Worm (Caenorhabditis elegans): Measurements from ENCODE around the gene M142.5.

M142.5 gene

DNA sequence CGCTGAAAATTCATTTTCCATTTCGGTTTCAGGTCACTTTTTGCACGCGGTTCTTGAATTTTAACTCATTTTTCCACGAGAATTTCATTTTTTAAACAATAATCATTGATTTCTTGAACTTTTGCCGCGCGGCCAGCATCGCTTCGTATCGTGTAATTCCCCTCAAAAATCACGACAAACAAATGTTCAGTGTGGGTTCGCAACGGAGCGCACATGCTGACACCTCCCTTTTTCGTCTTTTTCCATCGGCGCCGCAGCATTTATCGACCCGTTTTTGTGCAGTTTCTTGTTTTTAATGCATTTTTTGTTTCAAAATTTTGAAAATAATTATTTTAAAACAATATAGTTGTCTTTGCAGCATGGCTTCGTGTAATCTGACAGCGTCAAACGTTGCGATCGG is at the start of gene M142.5:
Gene M142.5 (plus strand): TSS at position 352 of the 400 bp plus-strand sequence.
- TF ChIP-seq him-1 (tag; optimal IDR thresholded peaks at IDR 0.05) (no peak), dao-5 (tag; optimal IDR thresholded peaks at IDR 0.05) (no peak), W03F9.2 (tag; optimal IDR thresholded peaks at IDR 0.05) (no peak)

DNA sequence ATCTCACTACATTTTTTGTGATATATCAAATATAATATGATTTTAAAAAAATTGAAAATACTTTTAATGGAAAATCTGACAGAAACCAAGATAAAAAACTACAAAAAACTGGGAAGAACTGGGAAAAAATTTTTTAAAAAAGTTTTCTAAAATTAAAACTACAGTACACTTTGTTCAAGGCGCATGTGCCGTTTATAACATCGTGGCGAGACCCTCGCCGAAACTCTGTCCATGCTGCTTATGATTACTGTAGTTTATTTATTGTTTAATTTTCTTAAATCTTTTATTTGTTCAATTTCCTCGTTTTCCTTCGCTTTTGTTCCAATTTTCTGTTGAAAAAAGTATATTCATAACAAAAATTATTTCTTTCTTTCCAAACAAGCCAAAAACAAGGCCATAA is 49.5 kb upstream of the M142.5 start, which contains the start of gene athp-1:
Gene athp-1 (plus strand): TSS at position 305 of the 400 bp plus-strand sequence.
- peak; percentile 60 for TF ChIP-seq W03F9.2 (tag; optimal IDR thresholded peaks at IDR 0.05)
- no peak for TF ChIP-seq dao-5 (tag; optimal IDR thresholded peaks at IDR 0.05)
- no peak for TF ChIP-seq him-1 (tag; optimal IDR thresholded peaks at IDR 0.05)

DNA sequence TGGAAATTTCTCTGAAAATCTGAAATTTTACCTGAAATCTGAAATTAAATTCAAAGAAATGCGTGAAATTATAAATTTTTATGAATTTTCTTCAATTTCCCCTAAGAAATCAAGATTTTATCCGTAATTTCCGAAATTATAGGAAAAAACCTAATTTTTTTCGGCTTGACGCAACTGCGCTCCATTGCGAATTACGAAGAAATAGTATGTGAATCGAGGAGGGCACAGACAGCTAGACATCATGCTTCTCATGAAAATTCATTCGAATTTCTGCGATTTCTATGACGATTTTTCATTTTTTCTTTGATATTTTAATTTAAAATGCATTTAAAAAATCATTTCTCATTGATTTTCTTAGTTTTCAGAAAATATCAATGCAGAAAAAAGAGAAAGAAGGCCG is 49.0 kb upstream of the M142.5 start:
- TF ChIP-seq dao-5 (tag; optimal IDR thresholded peaks at IDR 0.05) (no peak), W03F9.2 (tag; optimal IDR thresholded peaks at IDR 0.05) (peak; percentile 50)

DNA sequence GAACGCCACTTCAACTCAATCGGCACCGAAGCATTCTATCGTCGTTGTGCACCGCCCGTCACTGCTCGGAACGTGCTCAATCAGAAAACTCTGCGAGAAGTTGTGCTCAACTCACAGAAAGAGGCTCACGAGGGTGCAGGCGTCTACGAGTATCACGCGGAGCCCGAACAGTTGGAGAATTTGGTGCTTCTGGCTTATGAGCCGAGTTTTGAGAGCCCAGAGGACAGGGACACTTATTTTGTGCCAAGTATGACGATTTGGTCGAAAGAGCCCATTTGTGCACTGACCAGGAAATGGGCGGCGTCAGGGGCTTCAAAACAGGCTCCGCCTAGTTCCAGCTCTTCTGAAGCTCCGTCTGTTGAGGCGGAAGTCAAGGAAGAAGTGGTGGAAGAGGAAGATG is 42.2 kb upstream of the M142.5 start:
- TF ChIP-seq him-1 (tag; optimal IDR thresholded peaks at IDR 0.05): no peak
- no peak for TF ChIP-seq dao-5 (tag; optimal IDR thresholded peaks at IDR 0.05)
- TF ChIP-seq W03F9.2 (tag; optimal IDR thresholded peaks at IDR 0.05): no peak

DNA sequence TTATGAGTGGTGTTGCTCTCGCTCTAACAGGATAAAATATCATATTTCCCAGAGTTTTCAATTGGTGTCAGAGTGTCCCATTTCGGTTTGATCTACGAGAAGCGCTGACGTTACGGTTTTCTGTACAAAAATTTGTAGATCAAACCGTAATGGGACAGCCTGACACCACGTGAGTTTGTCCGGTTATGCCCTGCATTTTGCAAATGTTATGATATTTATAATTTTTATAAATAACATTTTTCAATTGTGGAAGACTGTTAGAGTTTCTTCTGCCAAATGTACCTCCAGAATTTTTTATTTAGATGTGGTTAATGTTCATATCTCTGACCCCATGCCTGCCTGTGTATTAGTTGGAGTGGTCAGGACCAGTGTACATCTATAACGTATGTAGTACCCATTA is 36.8 kb upstream of the M142.5 start, which contains the start of gene fbxb-87:
Gene fbxb-87 (plus strand): TSS at position 301 of the 400 bp plus-strand sequence.
- TF ChIP-seq him-1 (tag; optimal IDR thresholded peaks at IDR 0.05): no peak
- TF ChIP-seq dao-5 (tag; optimal IDR thresholded peaks at IDR 0.05): no peak
- TF ChIP-seq W03F9.2 (tag; optimal IDR thresholded peaks at IDR 0.05): no peak

DNA sequence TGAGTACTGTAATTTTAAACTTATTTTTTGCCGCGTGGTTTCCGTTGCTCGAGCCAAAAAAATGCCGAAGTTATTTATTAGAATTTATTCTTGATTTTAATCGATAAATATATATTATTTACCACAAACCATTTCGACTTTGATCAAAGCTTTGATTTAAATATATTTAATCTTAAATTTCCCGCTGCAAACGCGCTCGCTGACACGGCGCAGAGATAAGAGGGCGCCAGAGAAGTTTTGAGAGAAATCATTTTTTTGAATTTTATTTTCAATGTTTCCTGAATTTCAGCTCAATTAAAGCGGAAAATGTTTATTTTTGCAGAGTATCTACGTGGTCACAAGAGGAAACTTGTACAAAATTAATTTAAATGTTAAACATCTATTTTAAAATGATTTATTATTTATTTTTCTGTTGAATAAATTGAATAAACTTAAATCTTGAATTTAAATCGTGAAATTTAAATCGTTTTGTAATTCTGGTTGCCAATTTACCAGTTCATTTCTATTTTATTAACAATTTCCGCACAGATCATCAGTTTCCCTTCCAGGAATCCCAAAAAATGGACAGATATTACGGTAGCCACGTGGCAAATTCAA is 35.1 kb upstream of the M142.5 start, which contains the start of gene com-1:
Gene com-1 (plus strand): TSS at position 547 of the 597 bp plus-strand sequence.
- TF ChIP-seq dao-5 (tag; optimal IDR thresholded peaks at IDR 0.05) (no peak), W03F9.2 (tag; optimal IDR thresholded peaks at IDR 0.05) (peak; percentile 38)

DNA sequence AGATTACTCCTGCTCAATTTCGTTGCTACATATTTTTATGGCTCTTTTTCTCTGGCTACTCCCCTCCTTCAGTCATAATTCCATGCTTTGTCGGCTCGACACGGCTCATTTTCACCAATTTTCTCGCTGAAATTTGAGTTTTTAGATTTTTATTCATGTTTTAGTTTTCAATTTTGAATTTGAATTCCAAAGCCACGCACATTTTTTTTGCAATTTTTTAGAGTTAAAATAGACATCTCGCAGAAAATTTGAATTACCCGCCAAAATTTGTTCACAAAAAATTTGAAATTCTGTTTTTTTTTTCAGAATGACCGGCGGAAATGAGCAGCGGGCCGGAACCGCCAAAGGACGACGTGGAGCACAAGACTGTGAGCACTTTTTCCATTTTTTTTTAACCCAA is 28.7 kb upstream of the M142.5 start, which contains the start of gene unc-119:
Gene unc-119 (plus strand): TSS at position 301 of the 400 bp plus-strand sequence.
- TF ChIP-seq dao-5 (tag; optimal IDR thresholded peaks at IDR 0.05): no peak
- no peak for TF ChIP-seq W03F9.2 (tag; optimal IDR thresholded peaks at IDR 0.05)
- no peak for TF ChIP-seq him-1 (tag; optimal IDR thresholded peaks at IDR 0.05)

DNA sequence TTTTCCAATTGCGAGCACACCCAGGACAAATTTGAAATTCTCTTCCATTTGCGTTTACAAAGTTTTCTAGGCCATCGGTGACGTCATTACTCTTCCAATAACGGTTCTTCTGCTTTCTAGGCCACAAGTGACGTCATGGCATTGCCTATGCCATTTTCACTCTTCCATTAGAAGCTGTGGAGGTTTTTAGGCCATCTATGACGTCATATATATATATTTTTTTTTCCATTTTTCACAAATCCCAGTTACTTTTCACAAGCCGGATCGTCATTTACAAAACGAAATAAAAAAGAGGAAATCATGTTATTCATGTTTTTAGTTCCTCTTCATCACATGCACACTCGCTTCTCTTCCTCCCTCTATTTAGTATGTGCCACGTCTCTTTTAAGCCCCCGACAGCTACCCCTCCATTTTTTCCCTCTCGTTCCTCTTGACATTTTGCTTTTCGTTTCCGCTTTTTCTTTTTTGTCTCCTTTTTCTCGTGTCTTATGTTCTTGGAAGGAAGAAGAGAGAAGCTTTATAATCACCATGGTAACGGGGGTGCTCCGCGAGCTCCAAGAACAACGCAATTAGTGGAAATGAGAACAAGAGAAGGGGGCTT is 27.9 kb upstream of the M142.5 start:
- TF ChIP-seq W03F9.2 (tag; optimal IDR thresholded peaks at IDR 0.05) (no peak), him-1 (tag; optimal IDR thresholded peaks at IDR 0.05) (no peak), dao-5 (tag; optimal IDR thresholded peaks at IDR 0.05) (no peak)

DNA sequence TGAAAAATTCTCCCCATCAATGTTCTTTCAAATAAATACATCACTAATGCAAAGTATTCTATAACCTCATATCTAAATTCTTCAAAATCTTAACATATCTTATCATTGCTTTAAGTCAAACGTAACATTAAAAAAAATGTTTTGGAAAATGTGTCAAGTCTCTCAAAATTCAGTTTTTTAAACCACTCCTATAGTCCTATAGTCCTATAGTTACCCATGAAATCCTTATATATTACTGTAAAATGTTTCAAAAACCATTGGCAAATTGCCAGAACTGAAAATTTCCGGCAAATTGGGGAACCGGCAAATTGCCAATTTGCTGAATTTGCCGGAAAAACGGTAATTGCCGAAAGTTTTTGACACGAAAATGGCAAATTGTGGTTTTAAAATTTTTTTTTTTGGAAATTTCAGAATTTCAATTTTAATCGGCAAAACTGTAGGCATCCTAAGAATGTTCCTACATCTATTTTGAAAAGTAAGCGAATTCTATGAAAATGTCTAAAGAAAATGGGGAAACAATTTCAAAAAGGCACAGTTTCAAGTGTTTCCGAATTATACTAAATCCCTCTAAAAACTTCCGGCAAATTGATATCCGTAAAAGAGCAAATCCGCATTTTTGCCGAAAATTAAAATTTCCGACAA is 26.6 kb upstream of the M142.5 start:
- no peak for TF ChIP-seq dao-5 (tag; optimal IDR thresholded peaks at IDR 0.05)

DNA sequence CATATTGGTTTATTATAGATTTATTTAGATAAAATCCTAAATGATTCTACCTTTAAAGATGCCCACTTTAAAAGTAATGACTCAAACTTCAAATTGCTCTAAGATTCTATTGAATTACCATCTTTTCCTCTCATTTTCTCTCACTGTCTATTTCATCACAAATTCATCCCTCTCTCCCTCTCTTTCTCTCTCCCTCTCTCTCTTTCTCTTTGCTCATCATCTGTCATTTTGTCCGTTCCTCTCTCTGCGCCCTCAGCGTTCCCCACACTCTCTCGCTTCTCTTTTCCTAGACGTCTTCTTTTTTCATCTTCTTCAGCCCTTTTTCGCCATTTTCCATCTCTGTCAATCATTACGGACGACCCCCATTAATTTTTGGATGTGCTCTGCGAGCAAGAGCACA is 25.9 kb upstream of the M142.5 start:
- no peak for TF ChIP-seq him-1 (tag; optimal IDR thresholded peaks at IDR 0.05)
- TF ChIP-seq dao-5 (tag; optimal IDR thresholded peaks at IDR 0.05): no peak
- TF ChIP-seq W03F9.2 (tag; optimal IDR thresholded peaks at IDR 0.05): no peak

DNA sequence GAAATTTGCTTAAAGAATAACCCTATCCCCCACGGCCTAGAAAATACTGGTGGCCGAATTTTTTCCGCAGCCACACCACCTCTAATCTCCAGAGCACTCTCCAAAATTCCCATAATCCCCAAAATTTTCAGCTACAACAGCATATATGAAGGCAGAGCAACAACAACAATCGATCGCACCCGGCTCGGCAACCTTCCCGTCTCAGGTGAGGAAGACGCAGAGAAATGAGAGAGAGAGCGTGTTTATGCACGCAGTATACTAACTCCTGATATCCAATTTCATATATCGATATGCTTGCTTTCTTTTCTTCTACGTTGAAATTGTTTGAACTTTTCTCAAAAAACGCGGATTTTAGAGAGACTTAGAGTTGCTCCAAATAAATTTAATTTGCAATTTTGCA is 24.7 kb upstream of the M142.5 start:
- TF ChIP-seq dao-5 (tag; optimal IDR thresholded peaks at IDR 0.05) (no peak), W03F9.2 (tag; optimal IDR thresholded peaks at IDR 0.05) (no peak), him-1 (tag; optimal IDR thresholded peaks at IDR 0.05) (no peak)

DNA sequence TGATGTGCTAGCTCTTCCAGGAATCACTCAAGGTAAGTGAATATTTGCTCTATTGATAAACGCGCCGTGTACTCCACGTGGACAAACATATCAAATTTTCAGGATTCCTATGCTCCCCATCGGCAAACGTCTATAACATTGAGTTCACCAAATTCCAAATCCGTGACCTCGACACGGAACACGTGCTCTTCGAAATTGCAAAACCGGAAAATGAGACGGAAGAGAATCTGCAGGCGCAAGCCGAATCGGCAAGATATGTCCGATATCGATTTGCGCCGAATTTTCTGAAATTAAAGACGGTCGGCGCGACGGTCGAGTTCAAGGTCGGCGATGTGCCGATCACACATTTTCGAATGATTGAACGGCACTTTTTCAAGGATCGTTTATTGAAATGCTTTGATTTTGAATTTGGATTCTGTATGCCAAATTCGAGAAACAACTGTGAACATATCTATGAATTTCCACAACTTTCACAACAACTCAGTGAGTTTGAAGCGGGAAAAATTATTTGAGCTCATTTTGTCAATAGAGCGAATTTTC is 23.3 kb upstream of the M142.5 start:
- no peak for TF ChIP-seq W03F9.2 (tag; optimal IDR thresholded peaks at IDR 0.05)

DNA sequence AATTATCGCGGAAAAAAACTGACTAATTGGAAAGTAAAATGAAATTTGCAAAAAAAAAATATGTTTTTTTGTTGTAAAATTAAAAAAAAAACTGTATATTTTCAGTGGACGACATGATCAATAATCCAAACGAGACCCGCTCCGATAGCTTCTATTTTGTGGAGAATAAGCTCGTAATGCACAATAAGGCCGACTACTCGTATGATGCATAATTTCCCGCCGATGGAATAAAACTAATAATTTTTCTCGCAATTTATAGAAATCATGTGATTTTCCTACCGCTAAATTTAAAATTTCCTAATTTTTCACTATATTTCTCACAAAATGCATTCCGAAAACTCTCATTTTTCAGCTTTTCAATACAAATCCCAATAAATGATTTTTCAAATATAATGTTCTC is 22.5 kb upstream of the M142.5 start:
- no peak for TF ChIP-seq dao-5 (tag; optimal IDR thresholded peaks at IDR 0.05)
- TF ChIP-seq W03F9.2 (tag; optimal IDR thresholded peaks at IDR 0.05): no peak

DNA sequence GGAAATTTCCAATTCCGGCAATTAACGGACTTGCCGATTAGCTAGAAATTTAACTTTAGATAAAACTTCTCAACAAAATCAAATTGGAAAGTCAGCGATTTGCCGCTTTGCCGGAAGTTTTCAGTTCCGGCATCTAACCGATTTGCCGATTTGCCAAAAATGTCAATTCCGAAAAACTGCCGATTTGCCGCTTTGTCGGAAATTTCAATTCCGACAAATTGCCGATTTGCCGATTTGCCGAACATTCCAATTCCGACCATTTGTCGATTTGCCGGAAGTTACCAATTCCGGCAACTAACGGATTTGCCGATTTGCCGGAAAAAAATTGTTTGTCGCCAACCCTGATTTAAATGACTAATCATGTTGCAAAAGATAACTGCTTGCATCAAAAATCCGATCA is 21.8 kb upstream of the M142.5 start:
- TF ChIP-seq W03F9.2 (tag; optimal IDR thresholded peaks at IDR 0.05) (no peak), him-1 (tag; optimal IDR thresholded peaks at IDR 0.05) (no peak), dao-5 (tag; optimal IDR thresholded peaks at IDR 0.05) (no peak)
